Worm (Caenorhabditis elegans) whole organism, L4 larva: ENCODE results near the gene F54E4.3.

ENCODE experiments used
- F37D6.2 ChIP-seq: sonication (generic microtip); optimal IDR thresholded peaks from 2 replicates; lab custom pipeline; 2016; ENCODE audit warnings: mild to moderate bottlenecking, missing genetic modification characterization, missing compliant biosample characterization
- R02D3.7 ChIP-seq: fragments of 150-350 bp; sonication (generic microtip); optimal IDR thresholded peaks from 3 replicates; lab custom pipeline; 2014; ENCODE audit warnings: missing biosample characterization, missing genetic modification characterization
- Y105C5A.15 ChIP-seq: fragments of 200-800 bp; sonication (Bioruptor generic); IDR thresholded peaks from 2 replicates; pipeline ENCODE4 v1.3.6; 2022; ENCODE audit warnings: missing genetic modification characterization, missing compliant biosample characterization
- Y48G9A.11 ChIP-seq: fragments of 200-800 bp; sonication (Bioruptor generic); IDR thresholded peaks from 2 replicates; pipeline ENCODE4 v1.3.6; 2022; ENCODE audit warnings: missing genetic modification reagents, missing genetic modification characterization, missing compliant biosample characterization
- Y75B8A.6 ChIP-seq: fragments of 200-800 bp; sonication (Bioruptor generic); IDR thresholded peaks from 2 replicates; pipeline ENCODE4 v1.3.6; 2022; ENCODE audit warnings: missing genetic modification reagents, missing genetic modification characterization, missing compliant biosample characterization
- aha-1 ChIP-seq: fragments of 150-350 bp; peaks from one replicate; lab custom pipeline; 2014; ENCODE audit warnings: missing biosample characterization, missing genetic modification characterization
- aly-2 ChIP-seq: sonication (generic microtip); optimal IDR thresholded peaks from 2 replicates; lab custom pipeline; 2018; ENCODE audit warnings: missing biosample characterization, missing genetic modification characterization
- arid-1 ChIP-seq: fragments of 200-800 bp; sonication (Bioruptor generic); conservative IDR thresholded peaks from 2 replicates; pipeline ENCODE4 v1.3.6; 2022; ENCODE audit warnings: missing genetic modification reagents, missing genetic modification characterization, missing compliant biosample characterization
- attf-4 ChIP-seq: sonication (generic microtip); optimal IDR thresholded peaks from 3 replicates; lab custom pipeline; 2017; ENCODE audit warnings: missing biosample characterization, missing genetic modification characterization
- ceh-20 ChIP-seq: fragments of 200-800 bp; sonication (Bioruptor generic); IDR thresholded peaks from 2 replicates; pipeline ENCODE4 v1.3.6; 2022; ENCODE audit warnings: missing genetic modification reagents, missing genetic modification characterization, missing compliant biosample characterization
- ceh-28 ChIP-seq: fragments of 150-350 bp; optimal IDR thresholded peaks from 2 replicates; lab custom pipeline; 2014; ENCODE audit warnings: missing biosample characterization, missing genetic modification reagents, missing genetic modification characterization
- ceh-44 ChIP-seq: fragments of 200-800 bp; sonication (Bioruptor generic); IDR thresholded peaks from 2 replicates; pipeline ENCODE4 v1.3.6; 2022; ENCODE audit warnings: missing genetic modification reagents, missing genetic modification characterization, missing compliant biosample characterization
- ceh-82 ChIP-seq: sonication (generic microtip); optimal IDR thresholded peaks from 2 replicates; lab custom pipeline; 2017; ENCODE audit warnings: missing biosample characterization, missing genetic modification characterization
- ces-1 ChIP-seq: fragments of 150-350 bp; sonication (generic microtip); optimal IDR thresholded peaks from 4 replicates; lab custom pipeline; 2014; ENCODE audit warnings: missing biosample characterization, missing genetic modification reagents, missing genetic modification characterization
- dmd-6 ChIP-seq: fragments of 200-800 bp; sonication (Bioruptor generic); IDR thresholded peaks from 2 replicates; pipeline ENCODE4 v1.3.6; 2022; ENCODE audit warnings: missing genetic modification reagents, missing genetic modification characterization, missing compliant biosample characterization
- dmd-9 ChIP-seq: fragments of 200-800 bp; sonication (Bioruptor generic); IDR thresholded peaks from 2 replicates; pipeline ENCODE4 v1.3.6; 2022; ENCODE audit warnings: missing genetic modification reagents, missing genetic modification characterization, missing compliant biosample characterization
- duxl-1 ChIP-seq: sonication (generic microtip); optimal IDR thresholded peaks from 2 replicates; lab custom pipeline; 2016; ENCODE audit warnings: mild to moderate bottlenecking, missing genetic modification characterization, moderate library complexity, missing compliant biosample characterization; ENCODE audit not compliant: poor library complexity
- fos-1 ChIP-seq: fragments of 150-350 bp; optimal IDR thresholded peaks from 2 replicates; lab custom pipeline; 2014; ENCODE audit warnings: missing biosample characterization, missing genetic modification characterization
- gei-8 ChIP-seq: fragments of 200-800 bp; sonication (Bioruptor generic); optimal IDR thresholded peaks from 2 replicates; lab custom pipeline; 2018; ENCODE audit warnings: mild to moderate bottlenecking, missing genetic modification characterization, missing compliant biosample characterization
- hlh-11 ChIP-seq: fragments of 200-800 bp; sonication (Bioruptor generic); optimal IDR thresholded peaks from 2 replicates; lab custom pipeline; 2018; ENCODE audit warnings: mild to moderate bottlenecking, missing genetic modification characterization, missing compliant biosample characterization
- hlh-30 ChIP-seq: sonication (generic microtip); optimal IDR thresholded peaks from 2 replicates; lab custom pipeline; 2017; ENCODE audit warnings: antibody characterized with exemption, mild to moderate bottlenecking, missing genetic modification characterization, missing compliant biosample characterization; ENCODE audit not compliant: insufficient read depth
- hmg-1.1 ChIP-seq: fragments of 200-800 bp; sonication (Bioruptor generic); IDR thresholded peaks from 2 replicates; pipeline ENCODE4 v1.3.6; 2022; ENCODE audit warnings: missing genetic modification reagents, missing genetic modification characterization, missing compliant biosample characterization
- lin-13 ChIP-seq: fragments of 150-350 bp; optimal IDR thresholded peaks from 2 replicates; lab custom pipeline; 2014; ENCODE audit warnings: missing biosample characterization, missing genetic modification reagents, missing genetic modification characterization
- madf-5 ChIP-seq, 2 experiments: fragments of 200-800 bp; sonication (Bioruptor generic); IDR thresholded peaks; 2 replicates each; pipeline ENCODE4 v1.3.6; 2022; ENCODE audit warnings: missing compliant biosample characterization in 2 of 2, missing genetic modification characterization in 2 of 2
- mdl-1 ChIP-seq, 2 experiments: fragments of 150-350 bp in 1 of 2; sonication (generic microtip) in 1 of 2; optimal IDR thresholded peaks; 2 replicates each; lab custom pipeline; 2014 to 2017; ENCODE audit warnings: missing biosample characterization in 2 of 2, missing genetic modification characterization in 2 of 2
- mdt-29 ChIP-seq: fragments of 200-800 bp; sonication (Bioruptor generic); IDR thresholded peaks from 2 replicates; pipeline ENCODE4 v1.3.6; 2022; ENCODE audit warnings: missing genetic modification reagents, missing genetic modification characterization, missing compliant biosample characterization
- mes-2 ChIP-seq: sonication (generic microtip); optimal IDR thresholded peaks from 2 replicates; lab custom pipeline; 2016; ENCODE audit warnings: missing genotype, mild to moderate bottlenecking, missing genetic modification characterization, missing compliant biosample characterization; ENCODE audit not compliant: poor library complexity, severe bottlenecking
- mxl-2 ChIP-seq: fragments of 200-800 bp; sonication (Bioruptor generic); conservative IDR thresholded peaks from 2 replicates; pipeline ENCODE4 v1.3.6; 2022; ENCODE audit warnings: missing genetic modification reagents, missing genetic modification characterization, missing compliant biosample characterization
- nhr-10 ChIP-seq: fragments of 150-350 bp; optimal IDR thresholded peaks from 2 replicates; lab custom pipeline; 2014; ENCODE audit warnings: missing biosample characterization, missing genetic modification characterization
- nhr-102 ChIP-seq: sonication (generic microtip); optimal IDR thresholded peaks from 2 replicates; lab custom pipeline; 2016; ENCODE audit warnings: mild to moderate bottlenecking, missing genetic modification characterization, moderate library complexity, missing compliant biosample characterization
- nhr-25 ChIP-seq: sonication (generic microtip); optimal IDR thresholded peaks from 2 replicates; lab custom pipeline; 2017; ENCODE audit warnings: missing genetic modification characterization, mild to moderate bottlenecking, missing compliant biosample characterization, antibody characterized with exemption, moderate library complexity, borderline replicate concordance; ENCODE audit not compliant: insufficient read depth
- nhr-41 ChIP-seq: fragments of 200-800 bp; sonication (Bioruptor generic); IDR thresholded peaks from 2 replicates; pipeline ENCODE4 v1.3.6; 2022; ENCODE audit warnings: missing genetic modification reagents, missing genetic modification characterization, missing compliant biosample characterization
- nhr-42 ChIP-seq: fragments of 200-800 bp; sonication (Bioruptor generic); IDR thresholded peaks from 2 replicates; pipeline ENCODE4 v1.3.6; 2022; ENCODE audit warnings: missing genetic modification characterization, missing compliant biosample characterization
- nhr-6 ChIP-seq: fragments of 150-350 bp; optimal IDR thresholded peaks from 2 replicates; lab custom pipeline; 2014; ENCODE audit warnings: missing biosample characterization, missing genetic modification characterization
- nhr-76 ChIP-seq: fragments of 150-350 bp; optimal IDR thresholded peaks from 2 replicates; lab custom pipeline; 2014; ENCODE audit warnings: missing biosample characterization, missing genetic modification characterization
- nhr-77 ChIP-seq: fragments of 150-350 bp; optimal IDR thresholded peaks from 2 replicates; lab custom pipeline; 2014; ENCODE audit warnings: missing biosample characterization, missing genetic modification characterization
- rbr-2 ChIP-seq: sonication (generic microtip); optimal IDR thresholded peaks from 2 replicates; lab custom pipeline; 2016; ENCODE audit warnings: missing genotype, missing genetic modification characterization, missing compliant biosample characterization
- set-16 ChIP-seq: fragments of 200-800 bp; sonication (Bioruptor generic); IDR thresholded peaks from 2 replicates; pipeline ENCODE4 v1.3.6; 2022; ENCODE audit warnings: missing genetic modification reagents, missing genetic modification characterization, missing compliant biosample characterization
- spr-3 ChIP-seq: fragments of 200-800 bp; sonication (Bioruptor generic); optimal IDR thresholded peaks from 2 replicates; lab custom pipeline; 2018; ENCODE audit warnings: mild to moderate bottlenecking, missing genetic modification characterization, missing compliant biosample characterization
- tra-1 ChIP-seq: fragments of 200-800 bp; sonication (Bioruptor generic); IDR thresholded peaks from 2 replicates; pipeline ENCODE4 v1.3.6; 2022; ENCODE audit warnings: missing genetic modification reagents, missing genetic modification characterization, missing compliant biosample characterization
- unc-130 ChIP-seq: sonication (generic microtip); optimal IDR thresholded peaks from 2 replicates; lab custom pipeline; 2016; ENCODE audit warnings: missing genetic modification reagents, missing genetic modification characterization, missing compliant biosample characterization
- unc-39 ChIP-seq: sonication (generic microtip); optimal IDR thresholded peaks from 2 replicates; lab custom pipeline; 2017; ENCODE audit warnings: missing biosample characterization, missing genetic modification characterization
- vab-7 ChIP-seq: fragments of 200-800 bp; sonication (Bioruptor generic); IDR thresholded peaks from 2 replicates; pipeline ENCODE4 v1.3.6; 2022; ENCODE audit warnings: missing genetic modification reagents, missing genetic modification characterization, missing compliant biosample characterization
- zfp-2 ChIP-seq: sonication (generic microtip); optimal IDR thresholded peaks from 2 replicates; lab custom pipeline; 2016; ENCODE audit warnings: mild to moderate bottlenecking, missing genetic modification characterization, missing compliant biosample characterization
- ztf-11 ChIP-seq: fragments of 150-350 bp; optimal IDR thresholded peaks from 2 replicates; lab custom pipeline; 2014; ENCODE audit warnings: missing biosample characterization, missing genetic modification characterization

Gene F54E4.3

DNA sequence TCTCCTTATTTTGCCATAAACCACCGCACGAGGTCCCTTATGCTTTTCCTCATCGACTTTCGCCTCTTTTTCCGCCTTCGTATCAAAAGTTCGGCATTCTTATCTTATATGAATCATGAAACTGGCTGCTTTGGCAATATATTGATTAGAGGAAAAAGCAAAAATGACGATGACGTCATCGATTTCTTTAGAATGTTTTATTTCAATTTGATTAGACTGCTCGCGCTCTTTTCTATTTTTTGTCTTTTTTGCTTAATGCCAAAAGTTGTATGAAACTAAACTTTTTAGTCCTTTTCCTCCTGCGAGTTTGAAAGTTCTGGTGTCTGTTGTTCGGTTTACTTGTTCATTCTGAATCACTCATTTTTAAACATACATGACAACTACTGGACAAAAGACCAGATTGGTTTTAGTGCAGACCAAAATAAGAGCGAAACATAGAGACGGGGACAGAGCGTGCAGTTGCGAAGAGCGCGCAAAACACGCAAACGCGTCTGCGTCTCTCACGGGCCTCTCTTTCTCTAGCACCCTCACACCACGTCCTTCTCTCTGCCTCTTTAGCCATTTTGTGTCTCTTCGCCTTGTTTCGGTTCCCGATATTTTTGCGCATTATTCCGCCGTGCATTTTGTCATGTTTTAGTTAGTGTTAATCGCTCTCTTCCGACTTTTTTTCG is 26.0 kb downstream of the F54E4.3 start (continued):
- TF ChIP-seq hlh-30 (tag; lab: Kevin White, UChicago): peak; percentile 67
- no peak for TF ChIP-seq nhr-41 (GFP tag; lab: Robert Waterston, UW)
- TF ChIP-seq hmg-1.1 (GFP tag; lab: Robert Waterston, UW): peak; percentile 88
- no peak for TF ChIP-seq mxl-2 (GFP tag; lab: Robert Waterston, UW)
- TF ChIP-seq mdt-29: no peak
- 0 out of 2 replicates have a peak, but pooled peaks have one; percentile 30 for TF ChIP-seq vab-7 (GFP tag; lab: Robert Waterston, UW)
- no peak for TF ChIP-seq spr-3 (GFP tag; lab: Kevin White, UChicago)
- 0 out of 4 replicates have a peak, but pooled peaks of 1 of the 2 experiments have one; percentile 35 for TF ChIP-seq madf-5 (GFP tag; IDR thresholded peaks at IDR 0.05; lab: Robert Waterston, UW)
- TF ChIP-seq hlh-11 (tag; lab: Kevin White, UChicago): peak; percentile 53
- TF ChIP-seq unc-130 (GFP tag; lab: Kevin White, UChicago): no peak
- no peak for TF ChIP-seq set-16 (GFP tag; lab: Robert Waterston, UW)
- TF ChIP-seq ceh-28 (tag; lab: Kevin White, UChicago): no peak
- TF ChIP-seq unc-39 (tag; lab: Kevin White, UChicago): no peak
- no peak for TF ChIP-seq nhr-76 (tag; lab: Kevin White, UChicago)
- TF ChIP-seq mdl-1 (tag; optimal IDR thresholded peaks at IDR 0.05; lab: Kevin White, UChicago): peak in 1 of 2 experiments; percentile 63
- no peak for TF ChIP-seq Y75B8A.6 (GFP tag; lab: Robert Waterston, UW)
- TF ChIP-seq mes-2: peak; percentile 57
- TF ChIP-seq dmd-6 (GFP tag; lab: Robert Waterston, UW): peak; percentile 61

DNA sequence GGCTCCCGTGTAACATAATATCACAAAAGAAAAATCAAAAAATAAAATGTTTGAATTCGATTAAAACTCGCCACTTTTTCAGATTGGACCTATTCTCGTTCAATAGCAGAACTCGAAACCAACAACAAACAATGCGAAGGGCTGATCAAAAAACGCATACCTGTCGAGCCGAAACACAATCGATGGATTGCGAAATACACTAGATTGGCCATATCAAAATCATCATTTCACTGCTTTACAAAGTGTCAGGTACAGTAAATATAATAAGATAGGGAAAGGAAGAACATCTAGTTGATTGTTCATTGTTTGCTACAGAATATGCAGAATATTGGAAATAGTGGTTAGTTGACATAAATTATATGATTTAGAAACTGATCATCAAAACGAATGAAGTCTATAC is 28.5 kb downstream of the F54E4.3 start:
- TF ChIP-seq nhr-25 (tag; lab: Kevin White, UChicago) (no peak), rbr-2 (tag; lab: Kevin White, UChicago) (no peak), nhr-77 (no peak), aha-1 (peak; percentile 69), mxl-2 (GFP tag; lab: Robert Waterston, UW) (no peak), nhr-6 (tag; lab: Kevin White, UChicago) (no peak)
- TF ChIP-seq, all 104 proteins: peak for 1

ce11 chrX:14602676-14603075 is 33.5 kb downstream of the F54E4.3 start, which contains the start of gene eor-2:
Gene eor-2, plus strand, starts transcription at chrX:14603017.
- TF ChIP-seq Y75B8A.6 (GFP tag; lab: Robert Waterston, UW) (no peak), ceh-82 (no peak), ztf-11 (tag; lab: Kevin White, UChicago) (no peak), aly-2 (tag; lab: Kevin White, UChicago) (no peak), hmg-1.1 (GFP tag; lab: Robert Waterston, UW) (peak; percentile 82), gei-8 (GFP tag; lab: Kevin White, UChicago) (no peak), nhr-10 (tag; lab: Kevin White, UChicago) (no peak), mdl-1 (tag; optimal IDR thresholded peaks at IDR 0.05; lab: Kevin White, UChicago) (peak; percentile 85 to 99), lin-13 (GFP tag; lab: Kevin White, UChicago) (peak; percentile 8), nhr-41 (GFP tag; lab: Robert Waterston, UW) (0 out of 2 replicates have a peak, but pooled peaks have one; percentile 53), duxl-1 (tag; lab: Kevin White, UChicago) (no peak), R02D3.7 (tag; lab: Kevin White, UChicago) (no peak), spr-3 (GFP tag; lab: Kevin White, UChicago) (no peak), fos-1 (tag; lab: Kevin White, UChicago) (no peak), ceh-20 (0 out of 2 replicates have a peak, but pooled peaks have one; percentile 38), zfp-2 (no peak), nhr-42 (GFP tag; lab: Robert Waterston, UW) (no peak), ceh-28 (tag; lab: Kevin White, UChicago) (peak; percentile 41), hlh-30 (tag; lab: Kevin White, UChicago) (peak; percentile 99), F37D6.2 (tag; lab: Kevin White, UChicago) (no peak), dmd-9 (no peak), nhr-102 (tag; lab: Kevin White, UChicago) (no peak), attf-4 (tag; lab: Kevin White, UChicago) (no peak), ceh-44 (no peak), tra-1 (GFP tag; lab: Robert Waterston, UW) (no peak), Y48G9A.11 (GFP tag; lab: Robert Waterston, UW) (no peak), ces-1 (no peak), Y105C5A.15 (GFP tag; lab: Robert Waterston, UW) (no peak), arid-1 (GFP tag; lab: Robert Waterston, UW) (peak; percentile 82)
